Worm (Caenorhabditis elegans): Measurements from ENCODE around the gene M01B2.13.

- TF ChIP-seq hmg-1.2 (GFP tag; IDR thresholded peaks at IDR 0.05), result no peak
- no peak for TF ChIP-seq Y79H2A.3 (GFP tag; conservative IDR thresholded peaks at IDR 0.05)
- TF ChIP-seq unc-62 (GFP tag; optimal IDR thresholded peaks at IDR 0.05), result no peak
- no peak for TF ChIP-seq madf-10 (tag; optimal IDR thresholded peaks at IDR 0.05)
- TF ChIP-seq cebp-1 (GFP tag; IDR thresholded peaks at IDR 0.05), result no peak
- TF ChIP-seq cebp-1 (tag; optimal IDR thresholded peaks at IDR 0.05), result no peak
- no peak for TF ChIP-seq dpl-1 (GFP tag; optimal IDR thresholded peaks at IDR 0.05)
- TF ChIP-seq madf-8 (GFP tag; conservative IDR thresholded peaks at IDR 0.05), result no peak
Measured at ce11 chrV:15310780-15311179, 45.1 kb upstream of the M01B2.13 start, which contains the start of gene irld-62.
